Fruit fly (Drosophila melanogaster) whole organism, wandering third instar larva: ENCODE measurements around the gene CG15144.

Experiments
- Hnf4 ChIP-seq: fragments of 200-800 bp; sonication (Bioruptor generic); optimal IDR thresholded peaks from 2 replicates; lab custom pipeline; 2016; ENCODE audit warnings: missing biosample characterization, mild to moderate bottlenecking, missing genetic modification characterization
- Hr83 ChIP-seq: fragments of 200-300 bp; sonication (Bioruptor generic); optimal IDR thresholded peaks from 2 replicates; lab custom pipeline; 2016; ENCODE audit warnings: missing biosample characterization, mild to moderate bottlenecking, missing genetic modification characterization, moderate library complexity; ENCODE audit not compliant: poor library complexity, severe bottlenecking
- OdsH ChIP-seq: fragments of 200-800 bp; sonication (Bioruptor generic); optimal IDR thresholded peaks from 2 replicates; lab custom pipeline; 2016; ENCODE audit warnings: missing biosample characterization, mild to moderate bottlenecking, missing genetic modification characterization
- Vsx2 ChIP-seq: fragments of 200-300, 225-300 bp; sonication (Bioruptor generic); optimal IDR thresholded peaks from 2 replicates; lab custom pipeline; 2018; ENCODE audit warnings: missing biosample characterization, missing genetic modification characterization; ENCODE audit not compliant: partially characterized antibody
- br ChIP-seq: fragments of 200-800 bp; sonication (Bioruptor generic); optimal IDR thresholded peaks from 2 replicates; lab custom pipeline; 2016; ENCODE audit warnings: missing biosample characterization, missing genetic modification characterization
- brk ChIP-seq: fragments of 200-800 bp; sonication (Bioruptor generic); optimal IDR thresholded peaks from 2 replicates; lab custom pipeline; 2016; ENCODE audit warnings: missing biosample characterization, mild to moderate bottlenecking, missing genetic modification characterization
- pan ChIP-seq: fragments of >200 bp; optimal IDR thresholded peaks from 2 replicates; lab custom pipeline; 2017
- psq ChIP-seq: fragments of 200-800 bp; sonication (Bioruptor generic); optimal IDR thresholded peaks from 3 replicates; lab custom pipeline; 2017; ENCODE audit warnings: missing biosample characterization, mild to moderate bottlenecking, missing genetic modification characterization, moderate library complexity

DNA sequence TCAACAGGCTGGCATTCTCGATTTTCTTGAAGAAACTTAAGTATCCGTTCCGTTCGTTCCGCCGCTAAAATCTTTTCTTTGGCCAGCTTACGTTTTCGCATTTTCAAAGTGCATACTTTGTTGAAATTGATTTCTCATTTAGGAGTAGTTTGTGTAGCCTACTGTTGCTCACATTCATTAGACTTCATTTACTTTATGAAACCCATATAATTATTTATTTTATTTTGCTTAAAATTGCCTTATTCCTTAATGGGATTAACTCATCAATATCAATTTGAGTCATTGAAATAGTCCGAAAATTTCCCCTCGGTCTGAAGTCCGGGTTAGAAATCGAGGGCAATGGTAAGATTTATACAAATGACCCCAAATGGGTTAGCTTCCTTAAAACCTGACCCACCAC is 3.2 kb upstream of the CG15144 start, which contains the start of gene CG15145:
- TF ChIP-seq Vsx2 (GFP tag; lab: Kevin White, UChicago) (no peak), Hr83 (GFP tag; lab: Kevin White, UChicago) (no peak), pan (lab: Kevin White, UChicago) (no peak), brk (GFP tag; lab: Kevin White, UChicago) (no peak), br (GFP tag; lab: Kevin White, UChicago) (no peak), OdsH (GFP tag; lab: Kevin White, UChicago) (no peak), psq (no peak), Hnf4 (GFP tag; lab: Kevin White, UChicago) (no peak)
